Fruit fly (Drosophila melanogaster): ENCODE measurements around the gene orb2.

The orb2 gene

dm6 chr3L:8912332-8912731 is 41.9 kb downstream of the orb2 start, which contains the start of the genes Tsp66E and mfr (continued):
- TF ChIP-seq nmo (GFP tag; optimal IDR thresholded peaks at IDR 0.05), result no peak
- no peak for TF ChIP-seq GATAe (GFP tag; conservative IDR thresholded peaks at IDR 0.05)
- TF ChIP-seq CG11723 (GFP tag; optimal IDR thresholded peaks at IDR 0.05), result no peak
- TF ChIP-seq pho (GFP tag; optimal IDR thresholded peaks at IDR 0.05), result no peak
- TF ChIP-seq CG10147 (GFP tag; optimal IDR thresholded peaks at IDR 0.05), result no peak
- TF ChIP-seq Tbp (GFP tag; optimal IDR thresholded peaks at IDR 0.05), result no peak
- TF ChIP-seq CG3838 (GFP tag; optimal IDR thresholded peaks at IDR 0.05), result peak; percentile 95
- TF ChIP-seq CG17186 (GFP tag; optimal IDR thresholded peaks at IDR 0.05), result no peak
- TF ChIP-seq CG2120 (GFP tag; optimal IDR thresholded peaks at IDR 0.05), result no peak
- no peak for TF ChIP-seq cad (GFP tag; optimal IDR thresholded peaks at IDR 0.05)
- TF ChIP-seq Ets97D (GFP tag; optimal IDR thresholded peaks at IDR 0.05), result no peak
- TF ChIP-seq oc (tag; optimal IDR thresholded peaks at IDR 0.05), result peak; percentile 57
- TF ChIP-seq bsh (GFP tag; optimal IDR thresholded peaks at IDR 0.05), result no peak
- TF ChIP-seq CG12219 (GFP tag; optimal IDR thresholded peaks at IDR 0.05), result no peak
- TF ChIP-seq Rx (GFP tag; IDR thresholded peaks at IDR 0.05), result no peak
- TF ChIP-seq Spps (tag; optimal IDR thresholded peaks at IDR 0.05), result no peak
- TF ChIP-seq ind (GFP tag; optimal IDR thresholded peaks at IDR 0.05), result no peak
- TF ChIP-seq slou (GFP tag; optimal IDR thresholded peaks at IDR 0.05), result no peak
- TF ChIP-seq chinmo (GFP tag; IDR thresholded peaks at IDR 0.05; ENCODE audit: partially characterized antibody), result peak; percentile 97
- no peak for TF ChIP-seq CG14860 (GFP tag; IDR thresholded peaks at IDR 0.05; ENCODE audit: partially characterized antibody)
- TF ChIP-seq ci (GFP tag; IDR thresholded peaks at IDR 0.05), result peak; percentile 74; the same call in 2 of the 3 replicates
- TF ChIP-seq Adf1 (GFP tag; IDR thresholded peaks at IDR 0.05), result peak; percentile 50; the same call in 1 of the 2 replicates
- 0 out of 2 replicates have a peak, but pooled peaks have one; percentile 46 for TF ChIP-seq crol (GFP tag; IDR thresholded peaks at IDR 0.05)
- TF ChIP-seq Atf6 (GFP tag; IDR thresholded peaks at IDR 0.05), result 0 out of 2 replicates have a peak, but pooled peaks have one; percentile 25
- TF ChIP-seq CG4328 (GFP tag; optimal IDR thresholded peaks at IDR 0.05), result no peak
- TF ChIP-seq Dip2 (GFP tag; IDR thresholded peaks at IDR 0.05), result no peak
- no peak for TF ChIP-seq Sry-δ (GFP tag; optimal IDR thresholded peaks at IDR 0.05)
- no peak for TF ChIP-seq CG33557 (GFP tag; optimal IDR thresholded peaks at IDR 0.05)
- peak; percentile 72; the same call in 1 of the 2 replicates for TF ChIP-seq chm (GFP tag; IDR thresholded peaks at IDR 0.05)
- no peak for TF ChIP-seq zen (tag; optimal IDR thresholded peaks at IDR 0.05)
- TF ChIP-seq Med (GFP tag), result peak; percentile 93
- no peak for TF ChIP-seq Lhr (GFP tag; optimal IDR thresholded peaks at IDR 0.05)
- no peak for TF ChIP-seq CG18262 (tag; optimal IDR thresholded peaks at IDR 0.05)
- no peak for TF ChIP-seq ham (GFP tag; IDR thresholded peaks at IDR 0.05)
- TF ChIP-seq CG15514 (GFP tag; optimal IDR thresholded peaks at IDR 0.05), result no peak
- no peak for TF ChIP-seq jigr1 (GFP tag; IDR thresholded peaks at IDR 0.05)
- peak; percentile 35; the same call in 1 of the 2 replicates for TF ChIP-seq Drgx (GFP tag; IDR thresholded peaks at IDR 0.05)
- peak; percentile 31; the same call in 1 of the 2 replicates for TF ChIP-seq Rfx (GFP tag; IDR thresholded peaks at IDR 0.05)
- TF ChIP-seq kay (GFP tag; optimal IDR thresholded peaks at IDR 0.05), result no peak
- no peak for TF ChIP-seq prd (optimal IDR thresholded peaks at IDR 0.05)
- TF ChIP-seq prd (GFP tag; IDR thresholded peaks at IDR 0.05), result no peak
- TF ChIP-seq Myb (GFP tag; optimal IDR thresholded peaks at IDR 0.05), result peak; percentile 55
- TF ChIP-seq D19A (tag; optimal IDR thresholded peaks at IDR 0.05), result no peak
- no peak for TF ChIP-seq az2 (GFP tag; optimal IDR thresholded peaks at IDR 0.05)
- TF ChIP-seq CG1602 (GFP tag; optimal IDR thresholded peaks at IDR 0.05), result no peak
- TF ChIP-seq fd3F (GFP tag; optimal IDR thresholded peaks at IDR 0.05), result no peak
- TF ChIP-seq schlank (tag; optimal IDR thresholded peaks at IDR 0.05), result no peak
- no peak for TF ChIP-seq Scr (GFP tag; IDR thresholded peaks at IDR 0.05; ENCODE audit: partially characterized antibody)
- TF ChIP-seq YL-1 (GFP tag; optimal IDR thresholded peaks at IDR 0.05), result no peak
- no peak for TF ChIP-seq CG10209 (GFP tag; optimal IDR thresholded peaks at IDR 0.05)
- peak; percentile 47; the same call in 1 of the 2 replicates for TF ChIP-seq stc (GFP tag; IDR thresholded peaks at IDR 0.05)
- TF ChIP-seq CG13424 (tag; optimal IDR thresholded peaks at IDR 0.05), result no peak

Data from whole organism, embryonic.